Fruit fly (Drosophila melanogaster) whole organism, embryonic: ENCODE results near the gene Prim2.

Source experiments
- Ada2b ChIP-seq: fragments of 200-800 bp; sonication (Bioruptor generic); IDR thresholded peaks from 2 replicates; pipeline ENCODE4 v1.3.6; 2022; ENCODE audit warnings: missing biosample characterization, missing genetic modification characterization
- Bteb2 ChIP-seq: fragments of 200-800 bp; sonication (Bioruptor generic); optimal IDR thresholded peaks from 2 replicates; lab custom pipeline; 2016; ENCODE audit warnings: missing biosample characterization, missing genetic modification characterization
- CG10979 ChIP-seq: fragments of 200-800 bp; sonication (Bioruptor generic); optimal IDR thresholded peaks from 2 replicates; lab custom pipeline; 2018; ENCODE audit warnings: missing biosample characterization, mild to moderate bottlenecking, missing genetic modification characterization, moderate library complexity
- CG11093 ChIP-seq: fragments of 200-800 bp; sonication (Bioruptor generic); IDR thresholded peaks from 3 replicates; pipeline ENCODE4 v1.3.6; 2022; ENCODE audit warnings: missing biosample characterization, missing genetic modification characterization
- CG12236 ChIP-seq: fragments of 200-800 bp; sonication (Bioruptor generic); optimal IDR thresholded peaks from 2 replicates; lab custom pipeline; 2016; ENCODE audit warnings: missing biosample characterization, missing genetic modification characterization
- CG14014 ChIP-seq: fragments of 200-800 bp; sonication (Bioruptor generic); IDR thresholded peaks from 2 replicates; pipeline ENCODE4 v1.3.6; 2022; ENCODE audit warnings: missing biosample characterization, missing genetic modification characterization
- CG1602 ChIP-seq: fragments of 200-800 bp; sonication (Bioruptor generic); optimal IDR thresholded peaks from 3 replicates; lab custom pipeline; 2016; ENCODE audit warnings: missing biosample characterization, missing genetic modification characterization
- CG17361 ChIP-seq: fragments of 200-800 bp; sonication (Bioruptor generic); IDR thresholded peaks from 3 replicates; pipeline ENCODE4 v1.3.6; 2022; ENCODE audit warnings: missing biosample characterization, missing genetic modification characterization
- CG2678 ChIP-seq: fragments of 200-800 bp; sonication (Bioruptor generic); optimal IDR thresholded peaks from 3 replicates; lab custom pipeline; 2019; ENCODE audit warnings: missing biosample characterization, mild to moderate bottlenecking, missing genetic modification characterization, moderate library complexity
- CG32772 ChIP-seq: fragments of 200-800 bp; sonication (Bioruptor generic); IDR thresholded peaks from 2 replicates; pipeline ENCODE4 v1.3.6; 2022; ENCODE audit warnings: missing biosample characterization, missing genetic modification characterization
- CG3838 ChIP-seq: fragments of 200-800 bp; sonication (Bioruptor generic); optimal IDR thresholded peaks from 3 replicates; lab custom pipeline; 2016; ENCODE audit warnings: missing biosample characterization, missing genetic modification characterization
- CG4820 ChIP-seq: fragments of 200-800 bp; sonication (Bioruptor generic); optimal IDR thresholded peaks from 3 replicates; lab custom pipeline; 2016; ENCODE audit warnings: missing biosample characterization, missing genetic modification characterization
- CG6654 ChIP-seq: fragments of 200-800 bp; sonication (Bioruptor generic); optimal IDR thresholded peaks from 2 replicates; lab custom pipeline; 2017; ENCODE audit warnings: missing biosample characterization, mild to moderate bottlenecking, missing genetic modification characterization
- CG6765 ChIP-seq: fragments of 200-800 bp; sonication (Bioruptor generic); optimal IDR thresholded peaks from 3 replicates; lab custom pipeline; 2017; ENCODE audit warnings: missing biosample characterization, mild to moderate bottlenecking, missing genetic modification characterization
- CG6791 ChIP-seq: fragments of 200-800 bp; sonication (Bioruptor generic); IDR thresholded peaks from 3 replicates; pipeline ENCODE4 v1.3.6; 2022; ENCODE audit warnings: missing biosample characterization, missing genetic modification characterization; ENCODE audit not compliant: partially characterized antibody
- CG7556 ChIP-seq: fragments of 200-800 bp; sonication (Bioruptor generic); optimal IDR thresholded peaks from 2 replicates; lab custom pipeline; 2017; ENCODE audit warnings: missing biosample characterization, mild to moderate bottlenecking, missing genetic modification characterization
- CG7963 ChIP-seq: fragments of 200-800 bp; sonication (Bioruptor generic); IDR thresholded peaks from 3 replicates; pipeline ENCODE4 v1.3.6; 2022; ENCODE audit warnings: missing biosample characterization, missing genetic modification characterization; ENCODE audit not compliant: partially characterized antibody
- CG8281 ChIP-seq: fragments of 200-800 bp; sonication (Bioruptor generic); optimal IDR thresholded peaks from 2 replicates; lab custom pipeline; 2018; ENCODE audit warnings: missing biosample characterization, mild to moderate bottlenecking, missing genetic modification characterization, moderate library complexity
- CG8290 ChIP-seq, 3 experiments: fragments of 200-800 bp; sonication (Bioruptor generic); optimal IDR thresholded peaks; 2 replicates each; lab custom pipeline; 2016 to 2019; ENCODE audit warnings: missing biosample characterization in 3 of 3, missing genetic modification characterization in 3 of 3, mild to moderate bottlenecking in 2 of 3, moderate library complexity in 1 of 3
- CG8478 ChIP-seq: fragments of >200 bp; optimal IDR thresholded peaks from 2 replicates; lab custom pipeline; 2018
- CG8924 ChIP-seq: fragments of 200-800 bp; optimal IDR thresholded peaks from 3 replicates; lab custom pipeline; 2019; ENCODE audit warnings: missing biosample characterization, mild to moderate bottlenecking, missing genetic modification characterization, moderate library complexity
- CG8944 ChIP-seq: fragments of 200-800 bp; sonication (Bioruptor generic); optimal IDR thresholded peaks from 3 replicates; lab custom pipeline; 2016; ENCODE audit warnings: missing biosample characterization, missing genetic modification characterization
- CG9727 ChIP-seq: fragments of 200-800 bp; sonication (Bioruptor generic); optimal IDR thresholded peaks from 3 replicates; lab custom pipeline; 2017; ENCODE audit warnings: missing biosample characterization, mild to moderate bottlenecking, missing genetic modification characterization
- CG9932 ChIP-seq: fragments of 200-800 bp; sonication (Bioruptor generic); IDR thresholded peaks from 2 replicates; pipeline ENCODE4 v1.3.6; 2022; ENCODE audit warnings: missing biosample characterization, missing genetic modification characterization
- Drgx ChIP-seq: fragments of 200-800 bp; sonication (Bioruptor generic); IDR thresholded peaks from 2 replicates; pipeline ENCODE4 v1.3.6; 2022; ENCODE audit warnings: missing biosample characterization, missing genetic modification characterization
- Hsf ChIP-seq: fragments of 200-800 bp; sonication (Bioruptor generic); optimal IDR thresholded peaks from 3 replicates; lab custom pipeline; 2016; ENCODE audit warnings: missing biosample characterization, missing genetic modification characterization
- Med ChIP-seq: fragments of 200-800 bp; sonication (Bioruptor generic); peaks from one replicate; lab custom pipeline; 2016; ENCODE audit warnings: missing biosample characterization, missing genetic modification characterization, mild to moderate bottlenecking, inconsistent platforms, moderate library complexity
- NK7.1 ChIP-seq: fragments of 200-800 bp; sonication (Bioruptor generic); optimal IDR thresholded peaks from 3 replicates; lab custom pipeline; 2016; ENCODE audit warnings: missing biosample characterization, missing genetic modification characterization
- Side ChIP-seq: fragments of 200-800 bp; sonication (Bioruptor generic); optimal IDR thresholded peaks from 2 replicates; lab custom pipeline; 2016; ENCODE audit warnings: missing biosample characterization, missing genetic modification characterization
- abd-A ChIP-seq: fragments of 200-800 bp; sonication (Bioruptor generic); optimal IDR thresholded peaks from 3 replicates; lab custom pipeline; 2019; ENCODE audit warnings: missing biosample characterization, mild to moderate bottlenecking, missing genetic modification characterization, moderate library complexity
- crol ChIP-seq: fragments of 200-800 bp; sonication (Bioruptor generic); IDR thresholded peaks from 2 replicates; pipeline ENCODE4 v1.3.6; 2022; ENCODE audit warnings: missing biosample characterization, missing genetic modification characterization
- dimm ChIP-seq: fragments of 200-800 bp; sonication (Bioruptor generic); IDR thresholded peaks from 2 replicates; pipeline ENCODE4 v1.3.6; 2022; ENCODE audit warnings: missing biosample characterization, missing genetic modification characterization
- gem ChIP-seq: fragments of 200-800 bp; sonication (Bioruptor generic); optimal IDR thresholded peaks from 2 replicates; lab custom pipeline; 2019; ENCODE audit warnings: missing biosample characterization, mild to moderate bottlenecking, missing genetic modification characterization, moderate library complexity
- mirr ChIP-seq: fragments of 200-800 bp; sonication (Bioruptor generic); optimal IDR thresholded peaks from 3 replicates; lab custom pipeline; 2018; ENCODE audit warnings: missing biosample characterization, mild to moderate bottlenecking, missing genetic modification characterization
- psq ChIP-seq: fragments of 200-800 bp; sonication (Bioruptor generic); optimal IDR thresholded peaks from 2 replicates; lab custom pipeline; 2017; ENCODE audit warnings: missing biosample characterization, missing genetic modification characterization
- pum ChIP-seq: fragments of 200-800 bp; sonication (Bioruptor generic); optimal IDR thresholded peaks from 2 replicates; lab custom pipeline; 2016; ENCODE audit warnings: missing biosample characterization, missing genetic modification characterization
- ro ChIP-seq: fragments of 200-800 bp; sonication (Bioruptor generic); IDR thresholded peaks from 2 replicates; pipeline ENCODE4 v1.3.6; 2022; ENCODE audit warnings: missing biosample characterization, missing genetic modification characterization
- sc ChIP-seq, 3 experiments: fragments of >200 bp in 2 of 3; fragments of 200-800 bp in 1 of 3; sonication (Bioruptor generic) in 1 of 3; optimal IDR thresholded peaks; 2 replicates in 2 of 3; 3 replicates in 1 of 3; lab custom pipeline; 2017; ENCODE audit warnings: mild to moderate bottlenecking in 1 of 3, missing biosample characterization in 1 of 3, missing genetic modification characterization in 1 of 3, missing genetic modification reagents in 1 of 3
- shn ChIP-seq: fragments of 200-800 bp; sonication (Bioruptor generic); optimal IDR thresholded peaks from 3 replicates; lab custom pipeline; 2016; ENCODE audit warnings: missing biosample characterization, missing genetic modification characterization
- slbo ChIP-seq: fragments of 200-800 bp; sonication (Bioruptor generic); IDR thresholded peaks from 2 replicates; pipeline ENCODE4 v1.3.6; 2022; ENCODE audit warnings: missing biosample characterization, missing genetic modification characterization
- sna ChIP-seq: fragments of 200-800 bp; sonication (Bioruptor generic); IDR thresholded peaks from 2 replicates; pipeline ENCODE4 v1.3.6; 2022; ENCODE audit warnings: missing biosample characterization, missing genetic modification characterization; ENCODE audit not compliant: partially characterized antibody
- sob ChIP-seq: fragments of 200-800 bp; sonication (Bioruptor generic); IDR thresholded peaks from 2 replicates; pipeline ENCODE4 v1.3.6; 2022; ENCODE audit warnings: missing biosample characterization, missing genetic modification characterization
- twi ChIP-seq: fragments of 200-800 bp; optimal IDR thresholded peaks from 2 replicates; lab custom pipeline; 2019; ENCODE audit warnings: missing biosample characterization, mild to moderate bottlenecking, missing genetic modification characterization, moderate library complexity
- z ChIP-seq: fragments of 200-800 bp; sonication (Bioruptor generic); IDR thresholded peaks from 3 replicates; pipeline ENCODE4 v1.3.6; 2022; ENCODE audit warnings: missing biosample characterization, missing genetic modification characterization
- zfh2 ChIP-seq: fragments of 200-800 bp; sonication (Bioruptor generic); optimal IDR thresholded peaks from 2 replicates; lab custom pipeline; 2016; ENCODE audit warnings: missing biosample characterization, missing genetic modification characterization

The Prim2 gene

DNA sequence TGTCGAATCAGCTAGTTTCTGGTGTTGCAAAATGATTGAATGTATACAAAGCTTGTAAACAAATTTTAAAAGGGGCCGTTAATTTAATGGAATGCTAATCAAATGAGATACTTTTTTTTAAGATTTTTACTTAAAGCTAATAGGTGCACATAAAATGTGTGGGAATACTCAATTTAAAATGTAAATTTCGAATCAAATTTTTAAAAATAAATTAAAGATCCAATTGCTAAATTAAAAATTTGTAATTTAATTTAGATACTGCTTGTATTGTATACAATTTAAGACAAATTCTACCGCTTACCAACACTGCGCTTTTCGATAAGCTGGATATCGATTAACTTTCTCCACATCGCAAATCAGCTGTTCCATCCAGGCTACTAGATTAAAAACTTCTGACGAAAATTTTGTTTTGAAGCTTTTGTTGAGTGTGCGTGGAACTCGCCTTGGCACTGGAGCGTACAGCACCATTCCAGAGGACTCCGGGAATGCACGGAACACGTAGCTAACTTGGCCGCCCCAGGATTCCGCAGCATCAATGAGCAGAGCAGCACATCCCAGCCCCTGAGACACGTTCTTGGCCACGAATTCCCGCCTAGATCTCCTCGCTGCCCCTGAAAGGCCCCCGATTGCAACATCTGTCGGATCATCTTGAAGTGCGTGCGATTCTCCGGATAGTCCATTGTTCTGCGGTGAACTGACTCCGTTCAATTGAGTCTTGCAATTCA, 22.9 kb upstream of the Prim2 start, which contains the start of the genes CG5498 and fbl (continued):
- peak; percentile 78 for TF ChIP-seq Hsf (GFP tag; lab: Kevin White, UChicago)
- TF ChIP-seq pum (GFP tag; lab: Kevin White, UChicago), result peak; percentile 14
- TF ChIP-seq ro (GFP tag; lab: Robert Waterston, UW), result no peak
- 0 out of 2 replicates have a peak, but pooled peaks have one; percentile 31 for TF ChIP-seq sna (GFP tag; lab: Robert Waterston, UW)
- peak; percentile 74 for TF ChIP-seq CG8924
- TF ChIP-seq dimm (GFP tag; lab: Robert Waterston, UW), result no peak
- TF ChIP-seq CG8944 (GFP tag; lab: Kevin White, UChicago), result peak; percentile 2
- 0 out of 2 replicates have a peak, but pooled peaks have one; percentile 34 for TF ChIP-seq crol
- no peak for TF ChIP-seq NK7.1
- TF ChIP-seq Side (GFP tag; lab: Kevin White, UChicago), result peak; percentile 18
- TF ChIP-seq gem (tag; lab: Kevin White, UChicago), result peak; percentile 83
- peak; percentile 79 for TF ChIP-seq CG2678 (tag; lab: Kevin White, UChicago)
- peak; percentile 37 for TF ChIP-seq CG8290 (GFP tag; optimal IDR thresholded peaks at IDR 0.05; lab: Kevin White, UChicago)
- no peak for TF ChIP-seq CG8290 (tag; optimal IDR thresholded peaks at IDR 0.05; lab: Kevin White, UChicago)
- TF ChIP-seq CG7556 (GFP tag; lab: Kevin White, UChicago), result peak; percentile 71
- TF ChIP-seq sc (optimal IDR thresholded peaks at IDR 0.05; lab: Kevin White, UChicago), result no peak
- TF ChIP-seq sc (GFP tag; optimal IDR thresholded peaks at IDR 0.05; lab: Kevin White, UChicago), result no peak
- TF ChIP-seq CG17361 (GFP tag; lab: Robert Waterston, UW), result peak; percentile 80; the same call in 2 of the 3 replicates
- TF ChIP-seq CG4820 (GFP tag; lab: Kevin White, UChicago), result peak; percentile 50
- TF ChIP-seq Ada2b (GFP tag; lab: Robert Waterston, UW), result no peak
- TF ChIP-seq Drgx, result peak; percentile 62
- peak; percentile 52 for TF ChIP-seq CG6765
- peak; percentile 6 for TF ChIP-seq mirr (GFP tag; lab: Kevin White, UChicago)
- TF ChIP-seq zfh2 (GFP tag; lab: Kevin White, UChicago), result peak; percentile 45
- peak; percentile 63; the same call in 1 of the 2 replicates for TF ChIP-seq slbo (GFP tag; lab: Robert Waterston, UW)
- peak; percentile 64 for TF ChIP-seq CG1602 (GFP tag; lab: Kevin White, UChicago)
- peak; percentile 65 for TF ChIP-seq CG9727 (GFP tag; lab: Kevin White, UChicago)
- peak; percentile 56 for TF ChIP-seq CG9932 (GFP tag; lab: Robert Waterston, UW)
- TF ChIP-seq shn, result peak; percentile 25
- peak; percentile 59 for TF ChIP-seq Bteb2 (GFP tag; lab: Kevin White, UChicago)
- no peak for TF ChIP-seq abd-A (tag; lab: Kevin White, UChicago)
- TF ChIP-seq twi, result peak; percentile 19
- TF ChIP-seq CG10979, result peak; percentile 52
- 0 out of 2 replicates have a peak, but pooled peaks have one; percentile 40 for TF ChIP-seq CG14014 (GFP tag; lab: Robert Waterston, UW)
- 0 out of 2 replicates have a peak, but pooled peaks have one; percentile 22 for TF ChIP-seq CG32772
- no peak for TF ChIP-seq CG12236 (GFP tag; lab: Kevin White, UChicago)
- 0 out of 2 replicates have a peak, but pooled peaks have one; percentile 40 for TF ChIP-seq sob (GFP tag; lab: Robert Waterston, UW)

DNA sequence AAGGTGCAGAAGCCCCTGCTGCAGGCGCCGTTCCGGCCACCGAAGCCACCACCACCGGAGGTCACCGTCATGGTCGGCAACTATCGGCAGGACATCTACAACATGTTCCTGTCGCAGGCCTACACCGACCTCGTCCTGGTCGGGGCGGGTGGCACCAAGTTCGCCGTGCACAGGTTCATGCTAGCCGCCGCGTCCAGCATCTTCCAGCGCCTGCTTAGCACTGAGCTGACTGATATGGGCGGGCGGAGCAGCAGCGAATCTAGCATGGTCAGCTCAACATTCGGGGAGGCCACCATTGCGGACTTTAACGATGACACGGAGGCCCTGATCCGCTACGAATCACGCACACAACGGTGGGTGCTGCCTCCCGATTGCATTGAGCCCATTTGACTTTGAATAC, 18.1 kb upstream of the Prim2 start:
- TF ChIP-seq CG7963 (GFP tag; lab: Robert Waterston, UW) (0 out of 3 replicates have a peak, but pooled peaks have one; percentile 6), CG8478 (lab: Kevin White, UChicago) (peak; percentile 55), z (GFP tag; lab: Robert Waterston, UW) (0 out of 3 replicates have a peak, but pooled peaks have one; percentile 26), CG11093 (GFP tag; lab: Robert Waterston, UW) (no peak), Med (peak; percentile 52), CG6654 (GFP tag; lab: Kevin White, UChicago) (no peak), psq (GFP tag; lab: Kevin White, UChicago) (no peak), CG6791 (GFP tag; lab: Robert Waterston, UW) (0 out of 3 replicates have a peak, but pooled peaks have one; percentile 11), CG8281 (tag; lab: Kevin White, UChicago) (no peak), CG3838 (GFP tag; lab: Kevin White, UChicago) (no peak)
